Fruit fly (Drosophila melanogaster): ENCODE data around the gene CG6178.

CG6178 gene

DNA sequence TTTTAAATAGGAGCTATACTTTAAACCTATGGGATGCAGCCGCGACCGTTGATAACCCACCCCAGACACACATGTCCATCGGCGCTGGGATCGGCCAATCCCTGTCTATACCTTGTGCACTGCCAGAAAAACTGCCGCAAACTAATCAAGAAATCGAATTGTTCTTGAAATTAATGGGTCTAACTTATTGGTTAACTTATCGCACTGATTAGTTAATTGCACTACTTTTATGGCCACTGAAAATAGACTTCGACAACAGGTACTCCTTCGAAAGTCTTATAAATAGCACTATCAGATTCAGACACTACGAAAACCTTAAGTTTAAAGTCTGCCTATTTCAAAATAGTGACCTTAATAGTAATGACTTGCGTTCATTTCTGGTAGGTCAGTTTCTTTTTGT is 36.0 kb upstream of the CG6178 start, which contains the start of gene CG13607:
TSS of gene CG13607 (minus strand) at position 143 of the 400 bp plus-strand sequence.
- TF ChIP-seq Myc (optimal IDR thresholded peaks at IDR 0.05), result no peak
- TF ChIP-seq h (optimal IDR thresholded peaks at IDR 0.05), result no peak
- no peak for TF ChIP-seq ttk (optimal IDR thresholded peaks at IDR 0.05)
- no peak for TF ChIP-seq psq (optimal IDR thresholded peaks at IDR 0.05)
- no peak for TF ChIP-seq insv (optimal IDR thresholded peaks at IDR 0.05)
- no peak for TF ChIP-seq Sin3A (optimal IDR thresholded peaks at IDR 0.05)

DNA sequence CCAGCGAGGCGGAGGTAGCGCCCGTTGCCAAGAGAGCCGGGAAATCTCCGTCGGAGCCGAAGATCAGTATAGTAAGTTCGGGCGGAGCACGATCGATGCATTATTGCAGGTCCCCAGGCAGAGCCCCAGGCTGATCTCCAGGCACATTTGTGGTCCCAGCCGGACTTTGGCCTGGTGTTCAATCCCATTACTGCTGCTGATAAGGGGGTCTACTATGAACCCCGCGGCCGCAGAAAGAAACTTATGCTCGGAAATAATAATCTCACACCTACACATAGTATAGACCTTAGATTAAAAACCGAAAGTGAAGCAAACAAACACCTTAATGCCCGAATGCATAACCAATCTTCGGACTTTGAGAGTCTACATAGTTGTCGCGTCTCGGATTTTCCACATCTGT is 35.2 kb upstream of the CG6178 start:
- TF ChIP-seq psq (optimal IDR thresholded peaks at IDR 0.05) (no peak), h (optimal IDR thresholded peaks at IDR 0.05) (no peak), Sin3A (optimal IDR thresholded peaks at IDR 0.05) (no peak), Myc (optimal IDR thresholded peaks at IDR 0.05) (no peak), insv (optimal IDR thresholded peaks at IDR 0.05) (no peak), ttk (optimal IDR thresholded peaks at IDR 0.05) (no peak)

DNA sequence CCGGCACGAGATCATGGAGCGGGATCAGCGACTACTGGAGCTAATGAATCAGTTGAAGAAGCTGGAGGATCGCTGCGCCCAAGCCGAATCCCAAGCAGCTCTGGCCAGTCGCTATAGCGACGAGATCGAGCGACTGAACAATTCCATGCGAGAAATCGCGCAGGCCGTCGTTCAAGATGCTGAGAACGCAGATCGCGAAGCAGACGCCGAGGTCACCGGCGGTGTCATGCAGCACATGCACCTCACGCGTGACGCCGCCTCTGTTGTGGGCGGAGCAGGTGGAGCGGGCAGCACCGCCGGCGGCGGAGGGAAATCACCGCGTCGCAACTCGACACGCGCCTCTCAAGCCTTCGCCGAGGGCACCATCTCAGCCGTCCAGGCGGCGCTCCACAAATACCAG is 30.5 kb upstream of the CG6178 start:
- no peak for TF ChIP-seq psq (optimal IDR thresholded peaks at IDR 0.05)
- no peak for TF ChIP-seq h (optimal IDR thresholded peaks at IDR 0.05)
- no peak for TF ChIP-seq Myc (optimal IDR thresholded peaks at IDR 0.05)
- no peak for TF ChIP-seq Sin3A (optimal IDR thresholded peaks at IDR 0.05)
- no peak for TF ChIP-seq insv (optimal IDR thresholded peaks at IDR 0.05)
- no peak for TF ChIP-seq ttk (optimal IDR thresholded peaks at IDR 0.05)

DNA sequence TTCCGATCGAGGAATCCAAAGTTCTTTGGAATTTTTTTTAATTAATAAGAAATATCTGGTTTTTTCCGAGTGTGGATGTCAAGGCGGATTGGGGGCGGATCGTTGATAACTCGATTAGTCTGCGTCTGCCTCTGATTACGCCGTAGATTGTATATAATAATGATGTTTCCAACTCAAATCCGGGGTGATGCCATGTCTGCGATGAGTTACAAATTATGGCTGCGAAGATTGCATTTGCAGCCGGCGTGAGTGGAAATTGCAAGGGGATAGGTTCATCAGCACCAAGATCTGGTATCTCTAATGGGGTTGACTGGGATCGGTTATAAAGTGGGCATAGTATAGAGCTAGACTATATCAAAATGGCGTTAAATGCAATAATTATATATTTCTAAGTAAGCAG is 29.8 kb upstream of the CG6178 start:
- TF ChIP-seq Sin3A (optimal IDR thresholded peaks at IDR 0.05) (no peak), h (optimal IDR thresholded peaks at IDR 0.05) (no peak), Myc (optimal IDR thresholded peaks at IDR 0.05) (no peak), insv (optimal IDR thresholded peaks at IDR 0.05) (no peak), ttk (optimal IDR thresholded peaks at IDR 0.05) (no peak)

DNA sequence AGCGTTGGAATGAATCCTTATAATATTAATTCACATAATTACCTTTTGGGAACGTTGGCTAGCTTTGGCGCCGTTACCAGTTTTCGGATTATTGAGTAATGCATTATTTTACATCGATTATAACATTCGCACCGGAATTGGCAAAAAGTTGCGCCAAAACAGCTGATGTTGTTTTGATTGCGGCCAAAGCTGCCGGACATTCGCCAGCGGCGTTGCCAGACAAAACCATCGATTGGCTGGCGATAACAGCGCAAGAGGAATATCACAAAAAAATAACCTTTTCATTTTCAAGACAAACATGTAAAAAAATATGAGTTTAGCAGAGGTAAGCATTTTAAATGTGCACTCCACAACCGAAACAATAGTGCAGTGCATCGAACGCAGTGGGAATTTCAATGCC is 22.1 kb upstream of the CG6178 start, which contains the start of the genes GatB and Tsc1:
TSS of gene GatB (minus strand) at position 176 of the 400 bp plus-strand sequence.
TSS of gene Tsc1 (plus strand) at position 228 of the 400 bp plus-strand sequence.
- no peak for TF ChIP-seq psq (optimal IDR thresholded peaks at IDR 0.05)
- no peak for TF ChIP-seq h (optimal IDR thresholded peaks at IDR 0.05)
- TF ChIP-seq Myc (optimal IDR thresholded peaks at IDR 0.05), result no peak
- TF ChIP-seq insv (optimal IDR thresholded peaks at IDR 0.05), result no peak
- no peak for TF ChIP-seq ttk (optimal IDR thresholded peaks at IDR 0.05)

DNA sequence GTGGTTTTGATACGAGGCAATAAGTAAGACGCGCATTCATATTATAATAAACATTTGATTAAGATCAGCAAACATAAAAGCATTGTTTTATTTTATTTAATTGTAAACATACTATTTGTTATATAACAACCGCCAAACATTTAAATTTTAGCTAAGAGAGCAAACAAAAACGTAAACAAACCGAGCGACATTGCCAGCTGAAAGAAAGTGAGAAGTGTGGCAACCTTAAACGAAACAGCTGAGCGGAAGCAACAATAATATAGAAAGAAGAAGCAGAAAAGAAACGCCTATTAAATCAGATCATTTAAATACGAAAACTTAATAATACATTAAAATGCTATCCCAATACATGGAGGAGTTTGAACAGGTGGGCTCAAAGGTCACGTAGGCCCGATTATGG is 17.6 kb upstream of the CG6178 start, which contains the start of gene Sec10:
TSS of gene Sec10 (plus strand) at position 252 of the 400 bp plus-strand sequence.
- TF ChIP-seq ttk (optimal IDR thresholded peaks at IDR 0.05) (no peak), psq (optimal IDR thresholded peaks at IDR 0.05) (no peak), insv (optimal IDR thresholded peaks at IDR 0.05) (no peak), h (optimal IDR thresholded peaks at IDR 0.05) (no peak), Myc (optimal IDR thresholded peaks at IDR 0.05) (no peak), Sin3A (optimal IDR thresholded peaks at IDR 0.05) (no peak)

DNA sequence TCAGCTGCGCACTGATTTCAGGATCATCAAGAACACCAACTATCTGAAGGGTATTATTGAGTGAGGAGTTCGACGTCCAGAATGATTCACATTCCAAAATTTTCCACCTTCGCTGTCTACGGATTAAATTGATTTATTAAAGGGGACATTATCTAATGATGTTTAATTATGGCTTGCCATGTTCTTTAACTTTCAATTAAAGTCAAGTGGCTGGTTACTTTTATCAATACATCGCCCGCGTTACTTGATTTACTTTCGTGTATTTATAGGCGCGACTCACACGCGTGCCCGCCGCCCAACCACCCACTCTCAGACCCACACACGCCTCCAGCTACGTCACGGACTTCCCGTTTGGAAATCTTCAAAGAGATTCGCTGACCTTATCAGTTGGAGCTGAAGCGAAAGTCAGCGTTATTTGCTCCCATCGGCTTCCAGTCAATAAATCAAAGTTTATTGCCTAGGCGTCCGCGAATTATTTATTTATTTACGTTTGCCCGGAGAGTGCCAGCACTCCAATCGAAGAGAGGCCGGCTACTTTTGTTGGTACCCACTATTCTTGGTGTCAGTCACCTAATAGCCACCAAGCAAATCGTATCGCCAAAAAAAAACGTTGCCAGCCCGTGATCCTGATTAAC is 14.7 kb upstream of the CG6178 start, which contains the start of gene Npc2f:
TSS of gene Npc2f (plus strand) at position 585 of the 635 bp plus-strand sequence.
- TF ChIP-seq psq (optimal IDR thresholded peaks at IDR 0.05), result no peak
- no peak for TF ChIP-seq Sin3A (optimal IDR thresholded peaks at IDR 0.05)
- no peak for TF ChIP-seq ttk (optimal IDR thresholded peaks at IDR 0.05)
- no peak for TF ChIP-seq h (optimal IDR thresholded peaks at IDR 0.05)
- no peak for TF ChIP-seq insv (optimal IDR thresholded peaks at IDR 0.05)
- no peak for TF ChIP-seq Myc (optimal IDR thresholded peaks at IDR 0.05)

DNA sequence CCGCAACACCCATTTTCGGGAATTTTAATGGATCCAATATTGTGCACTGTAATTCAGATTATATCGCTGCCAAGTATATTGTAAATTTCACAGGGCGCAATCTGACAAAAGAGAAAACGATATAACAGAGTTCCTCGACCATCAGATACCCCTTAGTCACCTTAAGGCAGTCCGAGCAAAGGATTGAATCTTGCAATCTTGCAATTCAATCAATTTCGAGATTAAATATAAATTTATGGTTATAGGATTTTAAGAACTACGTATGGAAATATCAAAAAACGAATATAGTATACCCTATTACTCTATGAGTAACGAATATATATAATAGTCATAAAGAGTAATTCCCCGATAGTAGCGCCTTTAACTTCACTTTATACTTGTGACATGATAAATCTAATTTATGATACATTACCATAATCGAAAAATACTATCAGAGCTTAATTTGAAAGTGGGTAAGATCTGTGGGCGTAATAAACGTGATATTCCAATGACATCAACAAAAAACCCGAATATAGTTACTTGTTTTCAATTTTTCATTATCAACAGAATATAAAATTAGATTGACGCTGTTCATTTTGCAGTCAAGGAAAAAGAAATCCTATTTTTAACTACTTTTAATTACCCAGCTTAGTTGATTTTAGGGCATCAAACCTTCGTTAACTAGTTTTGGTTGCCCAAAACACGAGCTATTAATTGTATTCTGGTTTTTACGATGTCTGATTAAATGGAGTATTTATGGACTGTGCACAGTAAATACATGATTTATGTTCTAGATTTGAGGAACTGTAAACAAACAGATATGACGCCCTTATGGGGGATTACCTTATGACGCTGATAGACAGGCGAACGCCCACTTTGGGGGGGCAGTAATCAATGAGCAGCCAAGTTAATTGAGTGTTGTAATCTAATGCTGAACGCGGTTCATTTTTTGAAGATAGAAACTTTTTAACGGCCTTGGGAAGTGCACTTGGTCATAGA is 13.4 kb upstream of the CG6178 start:
- TF ChIP-seq Myc (optimal IDR thresholded peaks at IDR 0.05), result no peak
- TF ChIP-seq Sin3A (optimal IDR thresholded peaks at IDR 0.05), result no peak
- TF ChIP-seq insv (optimal IDR thresholded peaks at IDR 0.05), result no peak
- TF ChIP-seq ttk (optimal IDR thresholded peaks at IDR 0.05), result no peak
- TF ChIP-seq psq (optimal IDR thresholded peaks at IDR 0.05), result no peak
- no peak for TF ChIP-seq h (optimal IDR thresholded peaks at IDR 0.05)

DNA sequence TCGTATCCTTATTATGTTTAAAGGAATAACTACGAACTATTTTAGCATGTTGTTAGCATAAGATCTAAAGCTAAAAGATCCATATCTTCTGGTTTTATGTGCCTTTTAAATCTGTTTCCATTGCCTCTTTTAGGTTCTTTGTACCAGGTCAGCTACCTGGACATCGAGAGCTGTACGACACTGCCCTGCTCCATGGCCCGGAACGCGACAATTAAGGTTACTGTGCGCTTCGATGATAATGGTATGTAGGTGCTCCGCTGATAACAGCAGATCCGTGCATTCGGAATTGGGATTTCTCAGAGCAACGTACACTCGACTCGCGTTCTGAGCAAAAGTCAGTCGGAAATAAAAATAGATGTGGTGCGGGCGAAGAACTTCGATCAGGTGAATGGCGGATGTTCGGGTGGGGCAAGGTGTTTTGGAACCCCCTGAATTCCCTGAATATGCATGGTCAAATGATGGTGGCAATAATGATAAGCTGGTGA is 12.5 kb upstream of the CG6178 start:
- no peak for TF ChIP-seq Sin3A (optimal IDR thresholded peaks at IDR 0.05)
- no peak for TF ChIP-seq h (optimal IDR thresholded peaks at IDR 0.05)
- TF ChIP-seq psq (optimal IDR thresholded peaks at IDR 0.05), result no peak
- TF ChIP-seq ttk (optimal IDR thresholded peaks at IDR 0.05), result no peak
- no peak for TF ChIP-seq insv (optimal IDR thresholded peaks at IDR 0.05)
- TF ChIP-seq Myc (optimal IDR thresholded peaks at IDR 0.05), result no peak

DNA sequence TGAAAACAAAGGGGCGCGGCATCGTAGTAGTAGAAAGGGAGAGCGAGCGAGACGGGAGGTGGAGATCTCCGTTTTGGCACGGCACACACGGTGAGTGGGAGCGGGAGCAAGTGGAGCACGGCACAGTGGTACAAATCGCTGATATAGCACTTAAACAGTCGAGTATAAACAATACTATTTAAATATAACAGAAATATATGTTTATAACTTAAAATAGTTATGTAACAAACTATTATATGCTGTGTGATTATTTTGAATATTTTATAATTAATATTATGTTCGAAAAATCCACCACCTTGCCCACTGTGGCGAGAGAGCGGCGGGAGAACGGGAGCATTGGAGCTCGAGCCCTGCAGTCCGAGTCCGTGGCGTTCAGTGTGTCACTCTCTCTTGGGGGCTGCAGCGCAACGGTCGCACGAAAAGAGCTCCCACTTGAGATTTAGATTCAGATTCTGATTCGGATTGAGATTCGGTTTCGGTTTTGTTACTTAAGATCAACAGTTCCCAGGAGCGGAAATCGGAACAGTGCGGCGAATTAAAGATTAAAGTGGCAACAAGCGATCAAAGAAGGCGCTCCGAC is 11.0 kb upstream of the CG6178 start, which contains the start of gene Kal1:
TSS of gene Kal1 (plus strand) at position 383 of the 580 bp plus-strand sequence.
- TF ChIP-seq psq (optimal IDR thresholded peaks at IDR 0.05), result no peak
- no peak for TF ChIP-seq Myc (optimal IDR thresholded peaks at IDR 0.05)
- TF ChIP-seq Sin3A (optimal IDR thresholded peaks at IDR 0.05), result no peak
- TF ChIP-seq ttk (optimal IDR thresholded peaks at IDR 0.05), result no peak
- TF ChIP-seq h (optimal IDR thresholded peaks at IDR 0.05), result no peak
- TF ChIP-seq insv (optimal IDR thresholded peaks at IDR 0.05), result no peak

DNA sequence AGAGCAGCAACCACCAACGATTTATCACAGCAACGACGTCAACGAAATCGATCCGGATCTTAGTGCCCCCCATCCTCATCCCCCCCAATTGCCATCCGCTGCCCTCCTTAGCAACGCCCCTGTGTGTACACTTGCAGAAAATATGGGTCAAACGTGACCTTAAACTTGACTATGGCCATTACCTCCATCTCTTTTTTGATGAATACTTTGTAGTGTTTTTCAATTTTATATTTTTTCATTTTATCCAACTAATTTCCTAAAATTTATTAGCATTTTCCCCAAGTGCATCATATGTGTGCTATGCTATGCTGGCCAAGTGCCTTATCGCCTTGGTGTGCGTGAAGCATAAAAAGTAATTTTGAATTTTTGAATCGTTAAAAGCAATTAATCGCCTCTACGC is 9.2 kb upstream of the CG6178 start:
- TF ChIP-seq Sin3A (optimal IDR thresholded peaks at IDR 0.05) (no peak), Myc (optimal IDR thresholded peaks at IDR 0.05) (no peak), psq (optimal IDR thresholded peaks at IDR 0.05) (no peak), insv (optimal IDR thresholded peaks at IDR 0.05) (no peak), ttk (optimal IDR thresholded peaks at IDR 0.05) (no peak), h (optimal IDR thresholded peaks at IDR 0.05) (no peak)
